Worm (Caenorhabditis elegans): ENCODE results near the gene F13D12.5.

Gene F13D12.5

DNA sequence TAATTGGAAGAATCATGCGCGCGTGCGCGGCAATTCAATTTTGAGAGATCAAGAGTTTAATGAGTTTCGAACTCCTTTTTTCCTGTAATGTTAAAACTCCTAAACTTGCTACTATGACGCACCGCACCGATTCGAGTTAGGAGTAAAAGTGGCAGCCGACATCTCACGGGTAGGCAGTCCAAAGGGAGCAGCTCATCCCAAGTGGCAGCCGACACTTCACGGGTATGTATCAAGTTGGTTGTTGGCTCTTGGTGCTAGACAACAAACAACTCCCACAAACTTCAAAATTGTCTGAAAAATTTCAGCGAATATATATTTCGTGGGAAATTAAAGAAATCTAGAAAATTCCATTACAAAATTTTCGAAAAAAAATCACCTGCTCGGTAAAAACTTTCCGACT, 26.6 kb downstream of the F13D12.5 start:
- TF ChIP-seq snpc-4 (tag; optimal IDR thresholded peaks at IDR 0.05) (peak; percentile 58), lin-39 (tag; optimal IDR thresholded peaks at IDR 0.05) (no peak), nfya-1 (tag; optimal IDR thresholded peaks at IDR 0.05; ENCODE audit: insufficient read depth) (no peak), zag-1 (tag; optimal IDR thresholded peaks at IDR 0.05) (no peak), egl-27 (tag; optimal IDR thresholded peaks at IDR 0.05) (no peak), nhr-67 (tag; optimal IDR thresholded peaks at IDR 0.05) (no peak), aly-2 (tag; optimal IDR thresholded peaks at IDR 0.05) (no peak), nhr-28 (tag; optimal IDR thresholded peaks at IDR 0.05) (no peak)

DNA sequence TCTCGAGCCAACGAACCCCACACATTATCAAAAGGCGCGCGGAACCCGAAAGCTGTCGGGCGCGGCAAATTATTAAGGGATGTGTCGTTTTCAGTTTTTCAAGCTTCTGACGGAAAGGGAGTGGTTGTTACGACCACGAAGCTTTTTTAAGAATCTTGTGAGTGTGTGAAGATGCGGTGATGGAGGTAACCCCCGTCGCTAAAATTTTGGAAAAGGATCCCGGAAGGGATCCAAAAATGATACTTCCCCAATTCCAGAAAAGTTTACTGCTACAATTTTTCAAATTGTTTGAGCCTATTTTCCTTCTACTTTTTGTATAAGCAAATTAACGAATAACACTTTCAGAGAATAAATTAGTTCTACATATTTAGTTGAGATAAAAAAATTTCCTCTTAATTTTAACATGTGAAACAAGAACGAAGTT, 30.1 kb downstream of the F13D12.5 start:
- TF ChIP-seq nfya-1 (tag; optimal IDR thresholded peaks at IDR 0.05; ENCODE audit: insufficient read depth) (peak; percentile 83), ztf-4 (tag; optimal IDR thresholded peaks at IDR 0.05) (peak; percentile 83), nhr-25 (tag; optimal IDR thresholded peaks at IDR 0.05) (peak; percentile 80), fos-1 (tag; optimal IDR thresholded peaks at IDR 0.05) (peak; percentile 65), lin-39 (tag; optimal IDR thresholded peaks at IDR 0.05) (peak; percentile 68), nhr-11 (tag; optimal IDR thresholded peaks at IDR 0.05) (no peak), snpc-4 (tag; optimal IDR thresholded peaks at IDR 0.05) (peak; percentile 77), ceh-16 (tag; optimal IDR thresholded peaks at IDR 0.05) (peak; percentile 67), pha-4 (tag; optimal IDR thresholded peaks at IDR 0.05) (peak; percentile 94), unc-39 (tag; optimal IDR thresholded peaks at IDR 0.05) (no peak), tbx-2 (tag; optimal IDR thresholded peaks at IDR 0.05) (peak; percentile 54), eor-1 (tag; optimal IDR thresholded peaks at IDR 0.05) (peak in 1 of 2 experiments; percentile 11), skn-1 (tag; optimal IDR thresholded peaks at IDR 0.05) (no peak), ama-1 (optimal IDR thresholded peaks at IDR 0.05) (peak; percentile 100), nhr-67 (tag; optimal IDR thresholded peaks at IDR 0.05) (no peak), elt-2 (tag; optimal IDR thresholded peaks at IDR 0.05) (peak; percentile 29)

DNA sequence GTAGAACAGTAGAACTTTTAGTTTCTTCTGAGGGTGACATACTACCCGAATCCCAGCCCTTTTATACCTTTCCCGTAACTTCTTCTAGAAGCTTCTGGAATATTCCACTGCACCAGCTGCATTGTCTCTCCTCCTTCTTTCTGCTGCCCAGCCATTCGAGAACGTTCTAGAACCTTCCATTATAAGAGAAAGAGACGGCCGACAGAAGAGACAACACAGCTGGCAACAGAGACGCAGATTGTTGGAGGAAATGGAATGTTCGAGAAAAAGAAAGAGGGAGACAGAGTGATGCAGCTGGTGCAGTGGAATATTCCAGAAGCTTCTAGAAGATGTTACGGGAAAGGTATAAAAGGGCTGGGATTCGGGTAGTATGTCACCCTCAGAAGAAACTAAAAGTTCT, 32.7 kb downstream of the F13D12.5 start, which contains the start of the genes F44E5.4 and F44E5.5:
F44E5.4 (minus strand) TSS at position 35 of the 400 bp plus-strand sequence.
F44E5.5 (plus strand) TSS at position 386 of the 400 bp plus-strand sequence.
- TF ChIP-seq sea-2 (GFP tag; optimal IDR thresholded peaks at IDR 0.05) (peak; percentile 100), nfya-1 (tag; optimal IDR thresholded peaks at IDR 0.05; ENCODE audit: insufficient read depth) (peak; percentile 92), elt-1 (tag; optimal IDR thresholded peaks at IDR 0.05) (peak; percentile 31), fos-1 (tag; optimal IDR thresholded peaks at IDR 0.05) (peak; percentile 34), lin-15B (tag; optimal IDR thresholded peaks at IDR 0.05) (peak; percentile 44), nhr-43 (tag; optimal IDR thresholded peaks at IDR 0.05; ENCODE audit: poor library complexity, severe bottlenecking) (peak; percentile 47), ceh-28 (tag; optimal IDR thresholded peaks at IDR 0.05) (peak; percentile 69), pha-4 (tag; optimal IDR thresholded peaks at IDR 0.05) (peak; percentile 38), jun-1 (tag; optimal IDR thresholded peaks at IDR 0.05) (peak; percentile 93), nhr-25 (tag; optimal IDR thresholded peaks at IDR 0.05) (peak; percentile 61), fkh-10 (GFP tag; optimal IDR thresholded peaks at IDR 0.05) (peak; percentile 9), eor-1 (tag; optimal IDR thresholded peaks at IDR 0.05) (peak in 1 of 2 experiments; percentile 42), lsy-12 (tag; optimal IDR thresholded peaks at IDR 0.05) (peak; percentile 98), nhr-11 (tag; optimal IDR thresholded peaks at IDR 0.05) (peak; percentile 70), elt-2 (tag; optimal IDR thresholded peaks at IDR 0.05) (peak; percentile 60), skn-1 (tag; optimal IDR thresholded peaks at IDR 0.05) (peak; percentile 12), mml-1 (tag; optimal IDR thresholded peaks at IDR 0.05) (peak; percentile 66), nhr-23 (tag; optimal IDR thresholded peaks at IDR 0.05) (peak; percentile 74), lin-39 (tag; optimal IDR thresholded peaks at IDR 0.05) (peak; percentile 54), tbx-2 (tag; optimal IDR thresholded peaks at IDR 0.05) (peak; percentile 90)

DNA sequence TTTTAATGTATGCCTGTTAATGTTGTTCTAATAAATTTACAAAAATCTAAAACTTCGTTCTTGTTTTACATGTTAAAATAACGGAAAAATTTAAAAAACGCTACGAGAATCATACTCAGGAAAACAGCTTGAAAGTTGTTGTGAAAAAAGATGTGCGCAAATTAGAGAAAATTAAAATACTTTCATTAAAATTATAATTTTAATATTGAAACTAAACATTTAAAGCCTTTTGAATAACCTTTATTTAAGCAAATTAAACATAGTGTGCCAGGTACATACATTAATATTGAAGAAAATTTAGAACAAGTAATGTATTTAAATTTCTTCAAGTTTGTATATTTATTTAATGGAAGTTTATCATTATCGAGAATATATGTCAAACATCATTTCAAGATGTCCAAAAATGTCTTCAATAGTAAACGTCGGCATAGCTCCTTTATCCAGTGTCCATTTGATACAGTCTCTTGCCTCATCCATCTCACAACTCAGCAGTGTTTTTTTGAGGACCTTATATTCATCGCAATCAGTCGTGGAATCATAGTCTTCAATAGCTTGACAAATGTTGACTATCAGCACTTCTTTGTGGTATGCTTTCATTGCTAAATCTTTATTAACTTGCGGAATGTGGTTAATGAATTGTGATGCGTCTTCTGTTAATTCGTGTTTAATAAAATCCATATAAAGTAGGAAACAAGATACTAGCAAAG, 35.3 kb downstream of the F13D12.5 start:
- TF ChIP-seq ceh-82 (tag; optimal IDR thresholded peaks at IDR 0.05) (no peak), ztf-4 (tag; optimal IDR thresholded peaks at IDR 0.05) (peak; percentile 60), elt-2 (tag; optimal IDR thresholded peaks at IDR 0.05) (peak; percentile 37), mml-1 (tag; optimal IDR thresholded peaks at IDR 0.05) (no peak), egl-5 (tag; optimal IDR thresholded peaks at IDR 0.05) (no peak), ceh-28 (tag; optimal IDR thresholded peaks at IDR 0.05) (no peak), lin-15B (tag; optimal IDR thresholded peaks at IDR 0.05) (no peak), aly-2 (tag; optimal IDR thresholded peaks at IDR 0.05) (no peak), pha-4 (tag; optimal IDR thresholded peaks at IDR 0.05) (peak; percentile 81), ZK546.5 (tag; optimal IDR thresholded peaks at IDR 0.05) (no peak), R02D3.7 (tag; optimal IDR thresholded peaks at IDR 0.05) (no peak), nhr-77 (tag; optimal IDR thresholded peaks at IDR 0.05) (no peak), snpc-4 (tag; optimal IDR thresholded peaks at IDR 0.05) (no peak), sea-2 (GFP tag; optimal IDR thresholded peaks at IDR 0.05) (no peak), nhr-12 (tag; optimal IDR thresholded peaks at IDR 0.05) (no peak), nhr-23 (tag; optimal IDR thresholded peaks at IDR 0.05) (no peak), nhr-237 (tag; optimal IDR thresholded peaks at IDR 0.05) (no peak), daf-12 (tag; optimal IDR thresholded peaks at IDR 0.05) (no peak), eor-1 (tag; optimal IDR thresholded peaks at IDR 0.05) (peak in 1 of 2 experiments; percentile 7), elt-3 (tag; optimal IDR thresholded peaks at IDR 0.05) (peak in 1 of 3 experiments; percentile 81), mdl-1 (tag; optimal IDR thresholded peaks at IDR 0.05) (no peak), fkh-10 (GFP tag; optimal IDR thresholded peaks at IDR 0.05) (no peak), fos-1 (tag; optimal IDR thresholded peaks at IDR 0.05) (peak; percentile 78), nhr-28 (tag; optimal IDR thresholded peaks at IDR 0.05) (no peak), unc-62 (GFP tag; optimal IDR thresholded peaks at IDR 0.05) (no peak), skn-1 (tag; optimal IDR thresholded peaks at IDR 0.05) (no peak), lsy-12 (tag; optimal IDR thresholded peaks at IDR 0.05) (no peak), tbx-2 (tag; optimal IDR thresholded peaks at IDR 0.05) (peak; percentile 70), egl-27 (tag; optimal IDR thresholded peaks at IDR 0.05) (no peak), nhr-76 (tag; optimal IDR thresholded peaks at IDR 0.05) (no peak)
